Fruit fly (Drosophila melanogaster) whole organism, prepupa: ENCODE results near the gene CG31029.
A peak's percentile ranks its signal among the peaks of the same experiment; 100 is the strongest.

ENCODE experiments used
- Blimp-1 ChIP-seq: fragments of 200-800 bp; sonication (Bioruptor generic); optimal IDR thresholded peaks from 3 replicates; lab custom pipeline; 2017; ENCODE audit warnings: missing biosample characterization, missing genetic modification characterization, mild to moderate bottlenecking, moderate library complexity, missing genetic modification reagents
- CG10631 ChIP-seq: fragments of 200-800 bp; sonication (Bioruptor generic); optimal IDR thresholded peaks from 2 replicates; lab custom pipeline; 2016; ENCODE audit warnings: missing biosample characterization, missing genetic modification characterization
- CG10669 ChIP-seq: fragments of 200-800 bp; sonication (Bioruptor generic); optimal IDR thresholded peaks from 3 replicates; lab custom pipeline; 2018; ENCODE audit warnings: missing biosample characterization, mild to moderate bottlenecking, missing genetic modification characterization, moderate library complexity
- CG11294 ChIP-seq: fragments of 200-800 bp; sonication (Bioruptor generic); IDR thresholded peaks from 2 replicates; pipeline ENCODE4 v1.3.6; 2022; ENCODE audit warnings: missing biosample characterization, missing genetic modification characterization
- CG11902 ChIP-seq: fragments of 200-800 bp; sonication (Bioruptor generic); optimal IDR thresholded peaks from 3 replicates; lab custom pipeline; 2016; ENCODE audit warnings: missing biosample characterization, missing genetic modification characterization
- CG15336 ChIP-seq: fragments of 200-800 bp; sonication (Bioruptor generic); IDR thresholded peaks from 2 replicates; pipeline ENCODE4 v1.3.6; 2022; ENCODE audit warnings: missing biosample characterization, missing genetic modification characterization
- CG1621 ChIP-seq: fragments of 200-800 bp; sonication (Bioruptor generic); optimal IDR thresholded peaks from 3 replicates; lab custom pipeline; 2018; ENCODE audit warnings: missing biosample characterization, mild to moderate bottlenecking, missing genetic modification characterization
- CG3032 ChIP-seq: fragments of 200-800 bp; optimal IDR thresholded peaks from 2 replicates; lab custom pipeline; 2019; ENCODE audit warnings: missing biosample characterization, mild to moderate bottlenecking, missing genetic modification characterization, moderate library complexity
- CG31627 ChIP-seq: fragments of 200-800 bp; sonication (Bioruptor generic); optimal IDR thresholded peaks from 3 replicates; lab custom pipeline; 2016; ENCODE audit warnings: missing biosample characterization, missing genetic modification characterization
- CG32006 ChIP-seq: fragments of 200-800 bp; sonication (Bioruptor generic); optimal IDR thresholded peaks from 3 replicates; lab custom pipeline; 2017; ENCODE audit warnings: missing biosample characterization, mild to moderate bottlenecking, missing genetic modification characterization
- CG34406 ChIP-seq: fragments of 200-800 bp; sonication (Bioruptor generic); optimal IDR thresholded peaks from 3 replicates; lab custom pipeline; 2016; ENCODE audit warnings: missing biosample characterization, missing genetic modification characterization
- CG3919 ChIP-seq: fragments of 200-800 bp; sonication (Bioruptor generic); optimal IDR thresholded peaks from 3 replicates; lab custom pipeline; 2016; ENCODE audit warnings: missing biosample characterization, missing genetic modification characterization
- CG4318 ChIP-seq: fragments of 200-800 bp; sonication (Bioruptor generic); optimal IDR thresholded peaks from 3 replicates; lab custom pipeline; 2017; ENCODE audit warnings: missing biosample characterization, mild to moderate bottlenecking, missing genetic modification characterization
- CG6163 ChIP-seq: fragments of 200-800 bp; sonication (Bioruptor generic); IDR thresholded peaks from 3 replicates; pipeline ENCODE4 v1.3.6; 2022; ENCODE audit warnings: missing biosample characterization, missing genetic modification characterization
- CG6276 ChIP-seq: fragments of 200-800 bp; sonication (Bioruptor generic); optimal IDR thresholded peaks from 2 replicates; lab custom pipeline; 2017; ENCODE audit warnings: missing biosample characterization, mild to moderate bottlenecking, missing genetic modification characterization
- CG6854 ChIP-seq: fragments of 200-800 bp; sonication (Bioruptor generic); optimal IDR thresholded peaks from 2 replicates; lab custom pipeline; 2017; ENCODE audit warnings: missing biosample characterization, mild to moderate bottlenecking, missing genetic modification characterization
- CG7368 ChIP-seq: fragments of 200-800 bp; sonication (Bioruptor generic); optimal IDR thresholded peaks from 3 replicates; lab custom pipeline; 2016; ENCODE audit warnings: missing biosample characterization, missing genetic modification characterization
- CG8319 ChIP-seq: fragments of 200-800 bp; sonication (Bioruptor generic); optimal IDR thresholded peaks from 3 replicates; lab custom pipeline; 2016; ENCODE audit warnings: missing biosample characterization, missing genetic modification characterization
- CG8632 ChIP-seq: fragments of 200-800 bp; sonication (Bioruptor generic); optimal IDR thresholded peaks from 3 replicates; lab custom pipeline; 2016; ENCODE audit warnings: missing biosample characterization, missing genetic modification characterization
- CG9139 ChIP-seq: fragments of 200-800 bp; sonication (Bioruptor generic); optimal IDR thresholded peaks from 3 replicates; lab custom pipeline; 2017; ENCODE audit warnings: missing biosample characterization, mild to moderate bottlenecking, missing genetic modification characterization
- Eip75B ChIP-seq: fragments of 200-800 bp; sonication (Bioruptor generic); optimal IDR thresholded peaks from 3 replicates; lab custom pipeline; 2016; ENCODE audit warnings: missing biosample characterization, missing genetic modification characterization
- Eip78C ChIP-seq: fragments of 200-800 bp; sonication (Bioruptor generic); peaks from one replicate; lab custom pipeline; 2016; ENCODE audit warnings: missing biosample characterization, missing genetic modification characterization
- Eip93F ChIP-seq: fragments of 200-800 bp; sonication (Bioruptor generic); optimal IDR thresholded peaks from 2 replicates; lab custom pipeline; 2016; ENCODE audit warnings: missing biosample characterization, mild to moderate bottlenecking, missing genetic modification characterization
- Ets21C ChIP-seq: fragments of 200-800 bp; sonication (Bioruptor generic); optimal IDR thresholded peaks from 3 replicates; lab custom pipeline; 2016; ENCODE audit warnings: missing biosample characterization, missing genetic modification characterization
- Ets96B ChIP-seq: fragments of 200-800 bp; optimal IDR thresholded peaks from 2 replicates; lab custom pipeline; 2019; ENCODE audit warnings: missing biosample characterization, mild to moderate bottlenecking, missing genetic modification characterization, moderate library complexity
- Gug ChIP-seq: fragments of 200-800 bp; sonication (Bioruptor generic); IDR thresholded peaks from 2 replicates; pipeline ENCODE4 v1.3.6; 2022; ENCODE audit warnings: missing biosample characterization, missing genetic modification characterization
- Hr38 ChIP-seq: sonication (Bioruptor generic); optimal IDR thresholded peaks from 2 replicates; lab custom pipeline; 2016; ENCODE audit warnings: missing biosample characterization, missing genetic modification characterization
- Hr39 ChIP-seq: fragments of 200-800 bp; sonication (Bioruptor generic); optimal IDR thresholded peaks from 2 replicates; lab custom pipeline; 2016; ENCODE audit warnings: missing biosample characterization, missing genetic modification characterization
- Hr4 ChIP-seq: fragments of 200-800 bp; sonication (Bioruptor generic); optimal IDR thresholded peaks from 3 replicates; lab custom pipeline; 2016; ENCODE audit warnings: missing biosample characterization, missing genetic modification characterization
- Lpt ChIP-seq: fragments of 200-800 bp; sonication (Bioruptor generic); optimal IDR thresholded peaks from 3 replicates; lab custom pipeline; 2016; ENCODE audit warnings: missing biosample characterization, missing genetic modification characterization
- Met ChIP-seq: fragments of 200-800 bp; sonication (Bioruptor generic); optimal IDR thresholded peaks from 3 replicates; lab custom pipeline; 2016; ENCODE audit warnings: missing biosample characterization, missing genetic modification characterization
- OdsH ChIP-seq: fragments of 200-800 bp; sonication (Bioruptor generic); optimal IDR thresholded peaks from 3 replicates; lab custom pipeline; 2016; ENCODE audit warnings: missing biosample characterization, missing genetic modification characterization
- Smox ChIP-seq: fragments of 200-800 bp; sonication (Bioruptor generic); optimal IDR thresholded peaks from 3 replicates; lab custom pipeline; 2016; ENCODE audit warnings: missing biosample characterization, missing genetic modification characterization
- Sox102F ChIP-seq: fragments of 200-800 bp; sonication (Bioruptor generic); optimal IDR thresholded peaks from 2 replicates; lab custom pipeline; 2016; ENCODE audit warnings: missing biosample characterization, mild to moderate bottlenecking, missing genetic modification characterization
- Sox14 ChIP-seq: fragments of 200-800 bp; sonication (Bioruptor generic); optimal IDR thresholded peaks from 3 replicates; lab custom pipeline; 2016; ENCODE audit warnings: missing biosample characterization, missing genetic modification characterization
- Sox15 ChIP-seq: fragments of 200-800 bp; sonication (Bioruptor generic); optimal IDR thresholded peaks from 3 replicates; lab custom pipeline; 2016; ENCODE audit warnings: missing biosample characterization, missing genetic modification characterization
- achi ChIP-seq: fragments of 200-800 bp; sonication (Bioruptor generic); optimal IDR thresholded peaks from 3 replicates; lab custom pipeline; 2016; ENCODE audit warnings: missing biosample characterization, missing genetic modification characterization
- acj6 ChIP-seq: fragments of 200-800 bp; sonication (Bioruptor generic); optimal IDR thresholded peaks from 3 replicates; lab custom pipeline; 2016; ENCODE audit warnings: missing biosample characterization, missing genetic modification characterization
- cyc ChIP-seq: fragments of 200-800 bp; sonication (Bioruptor generic); optimal IDR thresholded peaks from 3 replicates; lab custom pipeline; 2016; ENCODE audit warnings: missing biosample characterization, missing genetic modification characterization
- dac ChIP-seq: fragments of 200-800 bp; sonication (Bioruptor generic); optimal IDR thresholded peaks from 2 replicates; lab custom pipeline; 2017; ENCODE audit warnings: missing biosample characterization, mild to moderate bottlenecking, missing genetic modification characterization
- dsx ChIP-seq: fragments of 200-800 bp; optimal IDR thresholded peaks from 3 replicates; lab custom pipeline; 2019; ENCODE audit warnings: missing biosample characterization, mild to moderate bottlenecking, missing genetic modification characterization, moderate library complexity; ENCODE audit not compliant: poor library complexity, severe bottlenecking
- eg ChIP-seq: fragments of 200-800 bp; sonication (Bioruptor generic); IDR thresholded peaks from 3 replicates; pipeline ENCODE4 v1.3.6; 2022; ENCODE audit warnings: missing biosample characterization, missing genetic modification characterization
- esn ChIP-seq: fragments of 200-800 bp; sonication (Bioruptor generic); optimal IDR thresholded peaks from 2 replicates; lab custom pipeline; 2016; ENCODE audit warnings: missing biosample characterization, mild to moderate bottlenecking, missing genetic modification characterization, moderate library complexity
- fd85E ChIP-seq: fragments of 200-800 bp; sonication (Bioruptor generic); optimal IDR thresholded peaks from 3 replicates; lab custom pipeline; 2016; ENCODE audit warnings: missing biosample characterization, missing genetic modification characterization
- fkh ChIP-seq: fragments of 200-800 bp; sonication (Bioruptor generic); optimal IDR thresholded peaks from 3 replicates; lab custom pipeline; 2017; ENCODE audit warnings: missing biosample characterization, mild to moderate bottlenecking, missing genetic modification characterization, moderate library complexity
- net ChIP-seq: fragments of 200-800 bp; sonication (Bioruptor generic); optimal IDR thresholded peaks from 3 replicates; lab custom pipeline; 2016; ENCODE audit warnings: missing biosample characterization, missing genetic modification characterization
- pdm3 ChIP-seq: fragments of 200-800 bp; sonication (Bioruptor generic); optimal IDR thresholded peaks from 3 replicates; lab custom pipeline; 2016; ENCODE audit warnings: missing biosample characterization, missing genetic modification characterization
- salr ChIP-seq, 2 experiments: fragments of 200-800 bp; sonication (Bioruptor generic); optimal IDR thresholded peaks; 3 replicates each; lab custom pipeline; 2016 to 2018; ENCODE audit warnings: missing biosample characterization in 2 of 2, missing genetic modification characterization in 2 of 2, mild to moderate bottlenecking in 1 of 2
- spab ChIP-seq: fragments of 200-800 bp; sonication (Bioruptor generic); optimal IDR thresholded peaks from 2 replicates; lab custom pipeline; 2017; ENCODE audit warnings: missing biosample characterization, mild to moderate bottlenecking, missing genetic modification characterization, missing genetic modification reagents
- svp ChIP-seq: fragments of 200-800 bp; sonication (Bioruptor generic); peaks from one replicate; lab custom pipeline; 2016; ENCODE audit warnings: missing biosample characterization, missing genetic modification characterization
- topi ChIP-seq: fragments of 200-800 bp; sonication (Bioruptor generic); optimal IDR thresholded peaks from 3 replicates; lab custom pipeline; 2016; ENCODE audit warnings: missing biosample characterization, missing genetic modification characterization
- vri ChIP-seq: fragments of 200-800 bp; sonication (Bioruptor generic); optimal IDR thresholded peaks from 3 replicates; lab custom pipeline; 2016; ENCODE audit warnings: missing biosample characterization, mild to moderate bottlenecking, missing genetic modification characterization

The CG31029 gene

dm6 chr3R:30101389-30101935 lies 30.7 kb downstream of the CG31029 start:
- TF ChIP-seq dsx (GFP tag; lab: Kevin White, UChicago) (no peak), CG15336 (peak; percentile 62; the same call in 1 of the 2 replicates), CG34406 (GFP tag; lab: Kevin White, UChicago) (peak; percentile 10), Sox102F (GFP tag; lab: Kevin White, UChicago) (no peak), cyc (no peak), Hr38 (GFP tag; lab: Kevin White, UChicago) (no peak), CG11902 (GFP tag; lab: Kevin White, UChicago) (no peak), Eip93F (GFP tag; lab: Kevin White, UChicago) (no peak), CG8319 (GFP tag; lab: Kevin White, UChicago) (peak; percentile 15), CG1621 (tag; lab: Kevin White, UChicago) (peak; percentile 21), CG6854 (GFP tag; lab: Kevin White, UChicago) (no peak), CG11294 (GFP tag; lab: Robert Waterston, UW) (0 out of 2 replicates have a peak, but pooled peaks have one; percentile 16), achi (GFP tag; lab: Kevin White, UChicago) (no peak), topi (GFP tag; lab: Kevin White, UChicago) (no peak), CG4318 (GFP tag; lab: Kevin White, UChicago) (peak; percentile 7), CG3919 (no peak), fd85E (GFP tag; lab: Kevin White, UChicago) (no peak), salr (GFP tag; optimal IDR thresholded peaks at IDR 0.05; lab: Kevin White, UChicago) (peak in 1 of 2 experiments; percentile 40), spab (GFP tag; lab: Kevin White, UChicago) (no peak), CG6276 (GFP tag; lab: Kevin White, UChicago) (no peak), Eip78C (GFP tag; lab: Kevin White, UChicago) (no peak), fkh (no peak), CG10631 (GFP tag; lab: Kevin White, UChicago) (no peak), Met (GFP tag; lab: Kevin White, UChicago) (peak; percentile 51), net (GFP tag; lab: Kevin White, UChicago) (no peak), Blimp-1 (GFP tag; lab: Kevin White, UChicago) (no peak), Sox15 (GFP tag; lab: Kevin White, UChicago) (peak; percentile 6), Smox (GFP tag; lab: Kevin White, UChicago) (no peak), CG8632 (GFP tag; lab: Kevin White, UChicago) (peak; percentile 25), eg (peak; percentile 65; the same call in 2 of the 3 replicates), vri (no peak), CG32006 (GFP tag; lab: Kevin White, UChicago) (peak; percentile 46), svp (GFP tag; lab: Kevin White, UChicago) (peak; percentile 93), Gug (peak; percentile 38; the same call in 1 of the 2 replicates), Hr39 (GFP tag; lab: Kevin White, UChicago) (peak; percentile 47), dac (no peak), Sox14 (GFP tag; lab: Kevin White, UChicago) (peak; percentile 4), CG9139 (GFP tag; lab: Kevin White, UChicago) (no peak), Eip75B (GFP tag; lab: Kevin White, UChicago) (no peak), Ets96B (peak; percentile 27), OdsH (GFP tag; lab: Kevin White, UChicago) (peak; percentile 44), CG10669 (peak; percentile 13), CG7368 (GFP tag; lab: Kevin White, UChicago) (no peak), acj6 (GFP tag; lab: Kevin White, UChicago) (peak; percentile 39), CG3032 (peak; percentile 18), Hr4 (GFP tag; lab: Kevin White, UChicago) (peak; percentile 43), pdm3 (GFP tag; lab: Kevin White, UChicago) (peak; percentile 46), Ets21C (no peak), CG6163 (GFP tag; lab: Robert Waterston, UW) (peak; percentile 71), Lpt (GFP tag; lab: Kevin White, UChicago) (no peak), esn (no peak), CG31627 (peak; percentile 31)
